Fruit fly (Drosophila melanogaster) whole organism, embryonic: Measurements from ENCODE around the gene Vsp37A.

Source experiments
- CG10147 ChIP-seq: fragments of 200-800 bp; sonication (Bioruptor generic); optimal IDR thresholded peaks from 2 replicates; lab custom pipeline; 2019; ENCODE audit warnings: missing biosample characterization, mild to moderate bottlenecking, missing genetic modification characterization, moderate library complexity
- CG10209 ChIP-seq: fragments of 200-800 bp; sonication (Bioruptor generic); optimal IDR thresholded peaks from 3 replicates; lab custom pipeline; 2017; ENCODE audit warnings: missing biosample characterization, mild to moderate bottlenecking, missing genetic modification characterization, missing genetic modification reagents
- CG11696 ChIP-seq: fragments of 200-800 bp; sonication (Bioruptor generic); IDR thresholded peaks from 2 replicates; pipeline ENCODE4 v1.3.6; 2022; ENCODE audit warnings: missing biosample characterization, missing genetic modification characterization
- CG13894 ChIP-seq: fragments of 200-800 bp; sonication (Bioruptor generic); optimal IDR thresholded peaks from 3 replicates; lab custom pipeline; 2018; ENCODE audit warnings: missing biosample characterization, mild to moderate bottlenecking, missing genetic modification characterization, moderate library complexity
- CG15479 ChIP-seq: fragments of 200-800 bp; sonication (Bioruptor generic); optimal IDR thresholded peaks from 3 replicates; lab custom pipeline; 2019; ENCODE audit warnings: missing biosample characterization, mild to moderate bottlenecking, missing genetic modification characterization, moderate library complexity
- CG15696 ChIP-seq: fragments of 200-800 bp; sonication (Bioruptor generic); optimal IDR thresholded peaks from 2 replicates; lab custom pipeline; 2019; ENCODE audit warnings: missing biosample characterization, mild to moderate bottlenecking, missing genetic modification characterization, moderate library complexity
- CG1647 ChIP-seq: fragments of 200-800 bp; sonication (Bioruptor generic); optimal IDR thresholded peaks from 3 replicates; lab custom pipeline; 2016; ENCODE audit warnings: missing biosample characterization, missing genetic modification characterization
- CG16863 ChIP-seq: fragments of 200-800 bp; sonication (Bioruptor generic); optimal IDR thresholded peaks from 3 replicates; lab custom pipeline; 2016; ENCODE audit warnings: missing biosample characterization, missing genetic modification characterization
- CG17361 ChIP-seq: fragments of 200-800 bp; sonication (Bioruptor generic); IDR thresholded peaks from 3 replicates; pipeline ENCODE4 v1.3.6; 2022; ENCODE audit warnings: missing biosample characterization, missing genetic modification characterization
- CG18262 ChIP-seq: fragments of 200-800 bp; optimal IDR thresholded peaks from 3 replicates; lab custom pipeline; 2019; ENCODE audit warnings: missing biosample characterization, mild to moderate bottlenecking, missing genetic modification characterization, moderate library complexity
- CG32772 ChIP-seq: fragments of 200-800 bp; sonication (Bioruptor generic); IDR thresholded peaks from 2 replicates; pipeline ENCODE4 v1.3.6; 2022; ENCODE audit warnings: missing biosample characterization, missing genetic modification characterization
- CG3995 ChIP-seq: fragments of 200-800 bp; sonication (Bioruptor generic); optimal IDR thresholded peaks from 3 replicates; lab custom pipeline; 2016; ENCODE audit warnings: missing biosample characterization, missing genetic modification characterization
- CG4617 ChIP-seq: fragments of 200-800 bp; sonication (Bioruptor generic); optimal IDR thresholded peaks from 3 replicates; lab custom pipeline; 2016; ENCODE audit warnings: missing biosample characterization, missing genetic modification characterization, borderline replicate concordance
- CG7357 ChIP-seq: fragments of 200-800 bp; sonication (Bioruptor generic); IDR thresholded peaks from 3 replicates; pipeline ENCODE4 v1.3.6; 2022; ENCODE audit warnings: missing biosample characterization, missing genetic modification characterization
- Dek ChIP-seq: fragments of 200-800 bp; sonication (Bioruptor generic); optimal IDR thresholded peaks from 3 replicates; lab custom pipeline; 2019; ENCODE audit warnings: missing biosample characterization, mild to moderate bottlenecking, missing genetic modification characterization, moderate library complexity
- Eip74EF ChIP-seq, 2 experiments: fragments of 200-800 bp in 1 of 2; fragments of >200 bp in 1 of 2; sonication (Bioruptor generic) in 1 of 2; optimal IDR thresholded peaks; 2 replicates each; lab custom pipeline; 2017 to 2019; ENCODE audit warnings: missing biosample characterization in 2 of 2, missing genetic modification characterization in 2 of 2, mild to moderate bottlenecking in 1 of 2, moderate library complexity in 1 of 2
- Ets97D ChIP-seq: fragments of 200-800 bp; sonication (Bioruptor generic); optimal IDR thresholded peaks from 3 replicates; lab custom pipeline; 2016; ENCODE audit warnings: missing biosample characterization, missing genetic modification characterization
- H2.0 ChIP-seq: fragments of 200-800 bp; sonication (Bioruptor generic); IDR thresholded peaks from 2 replicates; pipeline ENCODE4 v1.3.6; 2022; ENCODE audit warnings: missing biosample characterization, missing genetic modification characterization
- Hey ChIP-seq: fragments of 200-800 bp; sonication (Bioruptor generic); optimal IDR thresholded peaks from 3 replicates; lab custom pipeline; 2018; ENCODE audit warnings: missing biosample characterization, mild to moderate bottlenecking, missing genetic modification characterization
- Lhr ChIP-seq: fragments of 200-800 bp; sonication (Bioruptor generic); optimal IDR thresholded peaks from 3 replicates; lab custom pipeline; 2017; ENCODE audit warnings: mild to moderate bottlenecking, missing biosample characterization, missing genetic modification reagents, missing genetic modification characterization
- Med ChIP-seq: fragments of 200-800 bp; sonication (Bioruptor generic); peaks from one replicate; lab custom pipeline; 2016; ENCODE audit warnings: missing biosample characterization, missing genetic modification characterization, mild to moderate bottlenecking, inconsistent platforms, moderate library complexity
- Pdp1 ChIP-seq, 2 experiments: fragments of 200-800 bp; sonication (Bioruptor generic); optimal IDR thresholded peaks; 3 replicates each; lab custom pipeline; 2016; ENCODE audit warnings: missing biosample characterization in 2 of 2, missing genetic modification characterization in 2 of 2, mild to moderate bottlenecking in 1 of 2, moderate library complexity in 1 of 2
- Rx ChIP-seq: fragments of 200-800 bp; sonication (Bioruptor generic); IDR thresholded peaks from 2 replicates; pipeline ENCODE4 v1.3.6; 2022; ENCODE audit warnings: missing biosample characterization, missing genetic modification characterization
- chm ChIP-seq: fragments of 200-800 bp; sonication (Bioruptor generic); IDR thresholded peaks from 2 replicates; pipeline ENCODE4 v1.3.6; 2022; ENCODE audit warnings: missing biosample characterization, missing genetic modification characterization
- cwo ChIP-seq: fragments of 200-800 bp; sonication (Bioruptor generic); optimal IDR thresholded peaks from 3 replicates; lab custom pipeline; 2017; ENCODE audit warnings: missing biosample characterization, missing genetic modification characterization, mild to moderate bottlenecking, moderate library complexity, missing genetic modification reagents
- dan ChIP-seq: fragments of 200-800 bp; sonication (Bioruptor generic); IDR thresholded peaks from 2 replicates; pipeline ENCODE4 v1.3.6; 2022; ENCODE audit warnings: missing biosample characterization, missing genetic modification characterization
- danr ChIP-seq: fragments of 200-800 bp; sonication (Bioruptor generic); IDR thresholded peaks from 2 replicates; pipeline ENCODE4 v1.3.6; 2022; ENCODE audit warnings: missing biosample characterization, missing genetic modification characterization
- dati ChIP-seq: fragments of 200-800 bp; sonication (Bioruptor generic); IDR thresholded peaks from 2 replicates; pipeline ENCODE4 v1.3.6; 2022; ENCODE audit warnings: missing biosample characterization, missing genetic modification characterization
- dmrt11E ChIP-seq: fragments of 200-800 bp; sonication (Bioruptor generic); optimal IDR thresholded peaks from 3 replicates; lab custom pipeline; 2018; ENCODE audit warnings: missing biosample characterization, mild to moderate bottlenecking, missing genetic modification characterization, moderate library complexity
- dysf ChIP-seq: fragments of 200-800 bp; sonication (Bioruptor generic); IDR thresholded peaks from 3 replicates; pipeline ENCODE4 v1.3.6; 2022; ENCODE audit warnings: missing biosample characterization, missing genetic modification characterization
- fd64A ChIP-seq: fragments of 200-800 bp; sonication (Bioruptor generic); optimal IDR thresholded peaks from 3 replicates; lab custom pipeline; 2018; ENCODE audit warnings: missing biosample characterization, mild to moderate bottlenecking, missing genetic modification characterization
- fru ChIP-seq: fragments of >200 bp; optimal IDR thresholded peaks from 2 replicates; lab custom pipeline; 2017
- grn ChIP-seq: fragments of 200-800 bp; sonication (Bioruptor generic); optimal IDR thresholded peaks from 3 replicates; lab custom pipeline; 2017; ENCODE audit warnings: missing biosample characterization, missing genetic modification characterization
- hkb ChIP-seq, 2 experiments: fragments of 200-800 bp in 1 of 2; fragments of >200 bp in 1 of 2; sonication (Bioruptor generic) in 1 of 2; IDR thresholded peaks in 1 of 2; optimal IDR thresholded peaks in 1 of 2; 2 replicates each; pipeline versions ENCODE4 v1.3.6 to Lab custom; 2017 to 2022; ENCODE audit warnings: missing biosample characterization in 1 of 2, missing genetic modification characterization in 1 of 2
- insv ChIP-seq, 2 experiments: fragments of 200-800 bp; sonication (Bioruptor generic); optimal IDR thresholded peaks; 3 replicates each; lab custom pipeline; 2016 to 2018; ENCODE audit warnings: missing biosample characterization in 2 of 2, missing genetic modification characterization in 2 of 2
- lov ChIP-seq, 2 experiments: fragments of 200-800 bp in 1 of 2; fragments of >200 bp in 1 of 2; sonication (Bioruptor generic) in 1 of 2; IDR thresholded peaks in 1 of 2; optimal IDR thresholded peaks in 1 of 2; 2 replicates in 1 of 2; 3 replicates in 1 of 2; pipeline versions ENCODE4 v1.3.6 to Lab custom; 2017 to 2022; ENCODE audit warnings: missing biosample characterization in 1 of 2, missing genetic modification characterization in 1 of 2
- mam ChIP-seq: fragments of 200-800 bp; sonication (Bioruptor generic); optimal IDR thresholded peaks from 3 replicates; lab custom pipeline; 2016; ENCODE audit warnings: missing biosample characterization, missing genetic modification characterization
- org-1 ChIP-seq: fragments of 200-800 bp; sonication (Bioruptor generic); optimal IDR thresholded peaks from 2 replicates; lab custom pipeline; 2017; ENCODE audit warnings: missing biosample characterization, missing genetic modification characterization
- otp ChIP-seq: fragments of 200-800 bp; sonication (Bioruptor generic); IDR thresholded peaks from 3 replicates; pipeline ENCODE4, ENCODE4 v1.3.6; 2022; ENCODE audit warnings: missing biosample characterization, missing genetic modification characterization
- pb ChIP-seq: fragments of 200-800 bp; sonication (Bioruptor generic); optimal IDR thresholded peaks from 3 replicates; lab custom pipeline; 2016; ENCODE audit warnings: missing biosample characterization, missing genetic modification characterization
- shn ChIP-seq: fragments of 200-800 bp; sonication (Bioruptor generic); optimal IDR thresholded peaks from 3 replicates; lab custom pipeline; 2016; ENCODE audit warnings: missing biosample characterization, missing genetic modification characterization
- usp ChIP-seq: fragments of >200 bp; optimal IDR thresholded peaks from 2 replicates; lab custom pipeline; 2017; ENCODE audit warnings: missing biosample characterization, missing genetic modification characterization
- vnd ChIP-seq: fragments of 200-800 bp; sonication (Bioruptor generic); IDR thresholded peaks from 3 replicates; pipeline ENCODE4 v1.3.6; 2022; ENCODE audit warnings: missing biosample characterization, missing genetic modification characterization; ENCODE audit not compliant: partially characterized antibody
- zf30C ChIP-seq: fragments of 200-800 bp; sonication (Bioruptor generic); optimal IDR thresholded peaks from 3 replicates; lab custom pipeline; 2018; ENCODE audit warnings: missing biosample characterization, mild to moderate bottlenecking, missing genetic modification characterization

Gene Vsp37A

dm6 chrX:618583-618982, 2.7 kb upstream of the Vsp37A start (continued):
- TF ChIP-seq CG4617, result no peak
- no peak for TF ChIP-seq Eip74EF (GFP tag; optimal IDR thresholded peaks at IDR 0.05; lab: Kevin White, UChicago)
- peak; percentile 28 for TF ChIP-seq shn (GFP tag; lab: Kevin White, UChicago)
- TF ChIP-seq CG1647 (GFP tag; lab: Kevin White, UChicago), result no peak
- TF ChIP-seq dysf (GFP tag; lab: Robert Waterston, UW), result peak; percentile 62
- no peak for TF ChIP-seq CG11696
- TF ChIP-seq org-1 (GFP tag; lab: Kevin White, UChicago), result peak; percentile 20
- no peak for TF ChIP-seq dan (GFP tag; lab: Robert Waterston, UW)
- no peak for TF ChIP-seq fd64A (GFP tag; lab: Kevin White, UChicago)
- peak; percentile 6 for TF ChIP-seq CG10147 (GFP tag; lab: Kevin White, UChicago)
- no peak for TF ChIP-seq Rx
- TF ChIP-seq Dek, result no peak
- no peak for TF ChIP-seq fru (lab: Kevin White, UChicago)
- no peak for TF ChIP-seq Lhr (GFP tag; lab: Kevin White, UChicago)
- TF ChIP-seq CG13894 (tag; lab: Kevin White, UChicago), result no peak
- peak; percentile 7 for TF ChIP-seq Ets97D (GFP tag; lab: Kevin White, UChicago)
- TF ChIP-seq lov (optimal IDR thresholded peaks at IDR 0.05; lab: Kevin White, UChicago), result no peak
- no peak for TF ChIP-seq lov (GFP tag; IDR thresholded peaks at IDR 0.05; lab: Robert Waterston, UW)
- TF ChIP-seq pb, result peak; percentile 11
- peak in 1 of 2 experiments; percentile 29 for TF ChIP-seq Pdp1 (GFP tag; optimal IDR thresholded peaks at IDR 0.05; lab: Kevin White, UChicago)
- TF ChIP-seq grn (GFP tag; lab: Kevin White, UChicago), result no peak
- no peak for TF ChIP-seq usp (GFP tag; lab: Kevin White, UChicago)
- no peak for TF ChIP-seq cwo (GFP tag; lab: Kevin White, UChicago)
- TF ChIP-seq CG16863 (GFP tag; lab: Kevin White, UChicago), result peak; percentile 9
- TF ChIP-seq Hey (tag; lab: Kevin White, UChicago), result no peak
- TF ChIP-seq H2.0 (GFP tag; lab: Robert Waterston, UW), result peak; percentile 18; the same call in 1 of the 2 replicates
- TF ChIP-seq CG15696 (tag; lab: Kevin White, UChicago), result peak; percentile 14
- no peak for TF ChIP-seq vnd (GFP tag; lab: Robert Waterston, UW)
- peak; percentile 36 for TF ChIP-seq CG18262 (tag; lab: Kevin White, UChicago)
- no peak for TF ChIP-seq dati (GFP tag; lab: Robert Waterston, UW)

- TF ChIP-seq CG15479 (GFP tag; lab: Kevin White, UChicago) (peak; percentile 44), dmrt11E (tag; lab: Kevin White, UChicago) (no peak), CG32772 (GFP tag; lab: Robert Waterston, UW) (no peak), hkb (optimal IDR thresholded peaks at IDR 0.05; lab: Kevin White, UChicago) (no peak), hkb (GFP tag; IDR thresholded peaks at IDR 0.05; lab: Robert Waterston, UW) (no peak), insv (GFP tag; optimal IDR thresholded peaks at IDR 0.05; lab: Kevin White, UChicago) (peak; percentile 34 to 84), CG3995 (GFP tag; lab: Kevin White, UChicago) (peak; percentile 74), CG17361 (no peak), CG7357 (no peak), CG10209 (GFP tag; lab: Kevin White, UChicago) (no peak), chm (GFP tag; lab: Robert Waterston, UW) (0 out of 2 replicates have a peak, but pooled peaks have one; percentile 22), danr (GFP tag; lab: Robert Waterston, UW) (no peak), mam (GFP tag; lab: Kevin White, UChicago) (no peak), otp (no peak), Med (GFP tag; lab: Kevin White, UChicago) (peak; percentile 5), zf30C (GFP tag; lab: Kevin White, UChicago) (peak; percentile 47)
These were observed 1.9 kb upstream of the Vsp37A start for dm6 chrX:619220-620101.
